Worm (Caenorhabditis elegans) whole organism, L3 larva: Measurements from ENCODE around the gene H24K24.2.

Experiments
- egl-27 ChIP-seq: sonication (generic microtip); optimal IDR thresholded peaks from 4 replicates; lab custom pipeline; 2017; ENCODE audit warnings: missing biosample characterization, missing genetic modification reagents, missing genetic modification characterization
- elt-2 ChIP-seq: sonication (generic microtip); optimal IDR thresholded peaks from 2 replicates; lab custom pipeline; 2016; ENCODE audit warnings: missing genetic modification reagents, mild to moderate bottlenecking, missing genetic modification characterization, missing compliant biosample characterization
- fos-1 ChIP-seq: fragments of 150-350 bp; optimal IDR thresholded peaks from 2 replicates; lab custom pipeline; 2014; ENCODE audit warnings: missing biosample characterization, missing genetic modification characterization
- nhr-76 ChIP-seq: fragments of 150-350 bp; sonication (generic microtip); optimal IDR thresholded peaks from 5 replicates; lab custom pipeline; 2014; ENCODE audit warnings: missing biosample characterization, missing genetic modification characterization
- skn-1 ChIP-seq: fragments of 150-350 bp; optimal IDR thresholded peaks from 2 replicates; lab custom pipeline; 2014; ENCODE audit warnings: missing biosample characterization, missing genetic modification characterization
- zag-1 ChIP-seq: fragments of 150-350 bp; optimal IDR thresholded peaks from 2 replicates; lab custom pipeline; 2014; ENCODE audit warnings: missing biosample characterization, missing genetic modification characterization

DNA sequence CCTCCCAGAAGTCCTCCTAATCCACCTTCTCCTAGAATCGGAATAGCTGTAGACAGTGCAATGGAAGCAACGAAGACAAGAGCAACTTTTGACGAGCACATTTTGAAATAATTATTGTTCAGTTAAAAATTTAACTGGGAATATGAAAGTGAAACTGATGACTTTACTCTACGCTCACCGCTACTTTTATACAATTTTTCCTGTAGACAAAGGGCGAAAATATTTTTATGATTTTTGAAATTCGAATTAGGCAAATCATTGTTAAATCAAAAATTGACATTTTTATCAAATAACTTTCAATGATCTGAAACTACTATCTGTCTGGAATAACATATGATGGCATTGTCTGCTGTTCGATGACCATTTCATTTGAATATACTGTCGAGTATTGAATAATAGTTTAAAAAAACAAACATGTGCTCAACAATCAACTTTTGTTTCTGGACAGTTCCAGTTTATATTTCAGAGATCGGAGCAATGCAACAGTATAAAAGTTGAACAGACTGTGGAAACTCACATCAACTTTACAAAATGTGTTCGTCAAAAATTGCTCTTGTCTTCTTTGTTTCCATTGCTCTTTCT, 24.1 kb upstream of the H24K24.2 start, which contains the start of the genes srlf-23 and srlf-20:
- TF ChIP-seq skn-1 (tag; lab: Kevin White, UChicago) (no peak), zag-1 (tag; lab: Kevin White, UChicago) (no peak), nhr-76 (no peak), fos-1 (tag; lab: Kevin White, UChicago) (no peak), egl-27 (tag; lab: Kevin White, UChicago) (no peak), elt-2 (tag; lab: Kevin White, UChicago) (no peak)
